Worm (Caenorhabditis elegans): Measurements from ENCODE around the gene epic-1.

Gene epic-1

DNA sequence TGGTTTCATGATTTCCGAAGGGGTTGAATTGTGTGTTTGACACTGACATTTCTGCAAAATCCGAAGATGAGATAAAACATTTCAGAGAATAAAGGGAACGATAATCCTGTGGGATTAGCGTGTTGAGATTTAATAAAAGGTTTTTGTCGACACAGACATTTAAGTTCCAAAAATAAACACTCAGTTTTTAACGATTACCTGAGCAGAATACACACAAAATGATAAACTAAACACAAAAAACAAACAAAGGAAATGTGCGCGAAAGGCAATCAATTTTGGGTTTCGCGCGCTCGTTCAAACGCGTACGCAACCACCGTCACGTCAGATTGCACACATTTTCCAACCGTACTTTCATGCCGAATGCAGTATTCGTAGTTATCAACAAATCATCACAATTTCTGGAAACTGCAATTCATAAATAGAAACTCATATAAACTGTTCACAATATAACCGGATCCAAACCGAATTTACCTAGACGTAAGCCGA, 10.5 kb downstream of the epic-1 start, which contains the start of gene rif-1.1:
Gene rif-1.1, minus strand, starts transcription at position 51 of the 486 bp plus-strand sequence.
- no peak for TF ChIP-seq flh-1 (GFP tag; optimal IDR thresholded peaks at IDR 0.05)
- peak; percentile 6 for TF ChIP-seq ces-1 (GFP tag; optimal IDR thresholded peaks at IDR 0.05)
- no peak for TF ChIP-seq cnd-1 (tag; optimal IDR thresholded peaks at IDR 0.05)
- TF ChIP-seq elt-1 (tag; optimal IDR thresholded peaks at IDR 0.05; ENCODE audit: borderline replicate concordance, insufficient read depth) = no peak
- TF ChIP-seq lin-32 (GFP tag; optimal IDR thresholded peaks at IDR 0.05) = no peak
- no peak for TF ChIP-seq nhr-76 (tag; optimal IDR thresholded peaks at IDR 0.05)
- no peak for TF ChIP-seq ceh-83 (GFP tag; optimal IDR thresholded peaks at IDR 0.05)
- TF ChIP-seq unc-120 (tag; optimal IDR thresholded peaks at IDR 0.05; ENCODE audit: poor library complexity, severe bottlenecking) = no peak
- TF ChIP-seq ceh-39 (tag; optimal IDR thresholded peaks at IDR 0.05) = no peak
- peak; percentile 29 for TF ChIP-seq mls-2 (tag; optimal IDR thresholded peaks at IDR 0.05)
- peak; percentile 11 for TF ChIP-seq mep-1 (tag; optimal IDR thresholded peaks at IDR 0.05)
- TF ChIP-seq unc-39 (tag; optimal IDR thresholded peaks at IDR 0.05) = no peak
- no peak for TF ChIP-seq M03D4.4 (tag; optimal IDR thresholded peaks at IDR 0.05)
- no peak for TF ChIP-seq tbx-8 (GFP tag; optimal IDR thresholded peaks at IDR 0.05)
- no peak for TF ChIP-seq nhr-12 (tag; optimal IDR thresholded peaks at IDR 0.05)
- no peak for TF ChIP-seq zip-8 (tag; optimal IDR thresholded peaks at IDR 0.05)
- peak; percentile 24 for TF ChIP-seq drap-1 (GFP tag; optimal IDR thresholded peaks at IDR 0.05)
- no peak for TF ChIP-seq snpc-4 (tag; optimal IDR thresholded peaks at IDR 0.05)
- TF ChIP-seq unc-62 (GFP tag; optimal IDR thresholded peaks at IDR 0.05) = no peak
- no peak for TF ChIP-seq ham-2 (GFP tag; optimal IDR thresholded peaks at IDR 0.05)
- no peak for TF ChIP-seq sem-2 (GFP tag; optimal IDR thresholded peaks at IDR 0.05)
- TF ChIP-seq pha-4 (tag; optimal IDR thresholded peaks at IDR 0.05) = peak; percentile 10
- TF ChIP-seq sptf-1 (tag; optimal IDR thresholded peaks at IDR 0.05) = no peak
- no peak for TF ChIP-seq nhr-2 (tag; optimal IDR thresholded peaks at IDR 0.05)
- TF ChIP-seq nhr-28 (tag; optimal IDR thresholded peaks at IDR 0.05) = no peak
- no peak for TF ChIP-seq ztf-11 (tag; optimal IDR thresholded peaks at IDR 0.05)
- no peak for TF ChIP-seq ceh-43 (GFP tag; optimal IDR thresholded peaks at IDR 0.05)
- TF ChIP-seq lin-13 (tag; optimal IDR thresholded peaks at IDR 0.05) = no peak
- TF ChIP-seq elt-3 (tag; optimal IDR thresholded peaks at IDR 0.05) = no peak
- peak; percentile 82 for TF ChIP-seq lsy-2 (tag; optimal IDR thresholded peaks at IDR 0.05)
- TF ChIP-seq hlh-1 (tag; optimal IDR thresholded peaks at IDR 0.05) = no peak
- TF ChIP-seq nhr-237 (tag; optimal IDR thresholded peaks at IDR 0.05) = no peak
- no peak for TF ChIP-seq blmp-1 (tag; optimal IDR thresholded peaks at IDR 0.05)
- TF ChIP-seq mab-5 (tag; optimal IDR thresholded peaks at IDR 0.05) = no peak
- TF ChIP-seq bed-3 (GFP tag; optimal IDR thresholded peaks at IDR 0.05) = no peak

DNA sequence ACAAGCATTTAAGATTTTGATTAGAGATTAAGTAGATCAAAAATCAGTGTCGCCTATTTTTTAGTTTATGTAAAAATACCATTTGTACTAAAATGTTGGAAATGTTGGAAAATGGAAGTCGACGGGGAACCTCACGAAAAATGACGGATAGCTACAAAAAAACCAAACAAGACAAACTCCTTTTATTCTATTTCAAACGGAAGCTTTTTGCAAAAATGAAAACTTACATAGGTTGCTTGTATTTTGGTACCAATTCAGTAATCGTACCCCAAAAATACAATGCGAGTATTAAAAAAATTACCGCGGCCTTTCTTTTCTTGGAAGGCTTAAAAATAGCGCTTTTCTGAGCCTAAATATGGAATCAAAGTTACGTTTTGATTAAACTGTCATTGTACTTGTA, 17.7 kb downstream of the epic-1 start:
- TF ChIP-seq tbx-8 (GFP tag; optimal IDR thresholded peaks at IDR 0.05) (no peak), lsy-2 (tag; optimal IDR thresholded peaks at IDR 0.05) (no peak), ham-2 (GFP tag; optimal IDR thresholded peaks at IDR 0.05) (no peak), nhr-2 (tag; optimal IDR thresholded peaks at IDR 0.05) (no peak), sem-2 (GFP tag; optimal IDR thresholded peaks at IDR 0.05) (no peak), cnd-1 (tag; optimal IDR thresholded peaks at IDR 0.05) (no peak), nhr-12 (tag; optimal IDR thresholded peaks at IDR 0.05) (no peak), unc-62 (GFP tag; optimal IDR thresholded peaks at IDR 0.05) (no peak)

DNA sequence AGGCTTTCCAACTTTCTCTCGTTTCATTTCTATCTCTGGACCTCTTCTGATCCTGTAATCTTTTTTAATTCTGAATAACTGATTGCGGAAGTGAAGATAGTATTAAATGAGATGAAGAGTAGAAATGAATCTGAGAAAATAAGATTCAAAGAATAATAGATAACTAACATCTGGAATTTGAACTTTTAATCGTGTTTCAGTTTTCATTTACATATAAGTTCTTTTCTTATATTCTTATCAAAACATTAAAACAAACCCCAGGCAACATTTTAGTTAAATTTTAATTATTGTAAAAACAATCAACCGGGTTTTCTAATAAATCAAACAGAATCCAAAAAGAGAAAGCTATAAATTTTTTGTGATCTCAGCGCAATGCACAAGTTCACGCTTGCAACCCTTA, 18.5 kb downstream of the epic-1 start:
- peak; percentile 1 for TF ChIP-seq blmp-1 (tag; optimal IDR thresholded peaks at IDR 0.05)
- no peak for TF ChIP-seq nhr-76 (tag; optimal IDR thresholded peaks at IDR 0.05)
- TF ChIP-seq ham-2 (GFP tag; optimal IDR thresholded peaks at IDR 0.05) = peak; percentile 37

DNA sequence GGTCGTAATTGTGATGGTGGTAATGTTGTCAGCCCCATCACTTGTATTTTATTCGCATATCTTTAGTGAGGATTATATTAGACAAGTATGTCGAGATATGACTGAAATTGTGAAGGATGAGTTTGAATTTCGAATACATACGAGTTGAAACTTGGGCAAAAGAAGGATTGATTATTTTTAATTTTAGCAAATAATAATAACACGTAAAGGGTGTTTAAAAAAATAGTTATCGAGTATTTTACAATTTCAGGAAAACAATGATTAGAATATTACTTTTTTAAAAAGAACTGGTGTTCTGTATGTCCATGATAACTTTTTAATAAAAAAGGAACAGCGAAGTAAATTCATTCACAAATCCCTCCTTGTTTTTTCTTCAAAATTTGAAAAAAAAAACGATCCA, 21.3 kb downstream of the epic-1 start, which contains the start of gene F11E6.8:
Gene F11E6.8, minus strand, starts transcription at position 101 of the 400 bp plus-strand sequence.
- no peak for TF ChIP-seq sptf-1 (tag; optimal IDR thresholded peaks at IDR 0.05)
- TF ChIP-seq pha-4 (tag; optimal IDR thresholded peaks at IDR 0.05) = no peak
- no peak for TF ChIP-seq blmp-1 (tag; optimal IDR thresholded peaks at IDR 0.05)
- TF ChIP-seq bed-3 (GFP tag; optimal IDR thresholded peaks at IDR 0.05) = no peak
- no peak for TF ChIP-seq tbx-8 (GFP tag; optimal IDR thresholded peaks at IDR 0.05)
- no peak for TF ChIP-seq zip-8 (tag; optimal IDR thresholded peaks at IDR 0.05)
- TF ChIP-seq ztf-11 (tag; optimal IDR thresholded peaks at IDR 0.05) = no peak
- TF ChIP-seq flh-1 (GFP tag; optimal IDR thresholded peaks at IDR 0.05) = no peak
- TF ChIP-seq ceh-43 (GFP tag; optimal IDR thresholded peaks at IDR 0.05) = no peak

Measured in whole organism, mixed stage, embryonic.